Worm (Caenorhabditis elegans) whole organism, midembryonic: Measurements from ENCODE around the gene F47B10.8.

Experiments used
- cog-1 ChIP-seq: sonication (generic microtip); optimal IDR thresholded peaks from 2 replicates; lab custom pipeline; 2016; ENCODE audit warnings: missing genetic modification characterization, missing compliant biosample characterization
- flt-1 ChIP-seq: fragments of 200-800 bp; sonication (Bioruptor generic); IDR thresholded peaks from 2 replicates; pipeline ENCODE4 v1.3.6; 2022; ENCODE audit warnings: missing genetic modification characterization, missing compliant biosample characterization
- med-1 ChIP-seq: sonication (generic microtip); optimal IDR thresholded peaks from 2 replicates; lab custom pipeline; 2017; ENCODE audit warnings: missing genetic modification characterization, mild to moderate bottlenecking, missing compliant biosample characterization, antibody characterized with exemption, missing genetic modification reagents; ENCODE audit not compliant: insufficient read depth
- tab-1 ChIP-seq: fragments of 200-800 bp; sonication (Bioruptor generic); IDR thresholded peaks from 2 replicates; pipeline ENCODE4 v1.3.6; 2022; ENCODE audit warnings: missing genetic modification characterization, missing compliant biosample characterization
- ztf-23 ChIP-seq: fragments of 200-800 bp; sonication (Bioruptor generic); IDR thresholded peaks from 2 replicates; pipeline ENCODE4 v1.3.6; 2022; ENCODE audit warnings: missing genetic modification reagents, missing genetic modification characterization, missing compliant biosample characterization
- ztf-29 ChIP-seq: fragments of 200-800 bp; sonication (Bioruptor generic); IDR thresholded peaks from 2 replicates; pipeline ENCODE4 v1.3.6; 2022; ENCODE audit warnings: missing genetic modification reagents, missing genetic modification characterization, missing compliant biosample characterization

ce11 chrX:10959136-10959535, 48.5 kb upstream of the F47B10.8 start, which contains the start of gene K09C8.2:
- TF ChIP-seq cog-1 (tag; lab: Kevin White, UChicago) (no peak), flt-1 (GFP tag; lab: Robert Waterston, UW) (no peak), tab-1 (GFP tag; lab: Robert Waterston, UW) (no peak), ztf-23 (GFP tag; lab: Robert Waterston, UW) (no peak), ztf-29 (GFP tag; lab: Robert Waterston, UW) (no peak), med-1 (GFP tag; lab: Kevin White, UChicago) (no peak)
